Fruit fly (Drosophila melanogaster) Kc167 (cell line): Measurements from ENCODE around the gene CG13085.

Experiments
- Sin3A ChIP-seq: fragments of >200 bp; optimal IDR thresholded peaks from 2 replicates; lab custom pipeline; 2018; ENCODE audit warnings: missing external identifiers
- h ChIP-seq: fragments of >200 bp; optimal IDR thresholded peaks from 3 replicates; lab custom pipeline; 2018; ENCODE audit warnings: missing external identifiers
- insv ChIP-seq: fragments of >200 bp; optimal IDR thresholded peaks from 3 replicates; lab custom pipeline; 2018; ENCODE audit warnings: missing external identifiers
- psq ChIP-seq: fragments of >200 bp; optimal IDR thresholded peaks from 2 replicates; lab custom pipeline; 2017; ENCODE audit warnings: missing external identifiers

- TF ChIP-seq psq = no peak
- no peak for TF ChIP-seq Sin3A
- TF ChIP-seq insv (lab: Kevin White, UChicago) = no peak
- no peak for TF ChIP-seq h
These were observed 21.2 kb upstream of the CG13085 start for dm6 chr2L:19402667-19403066.
